Fruit fly (Drosophila melanogaster) Kc167 (cell line): ENCODE measurements around the gene CG17726.

Experiments used
- Myc ChIP-seq: fragments of >200 bp; optimal IDR thresholded peaks from 2 replicates; lab custom pipeline; 2017; ENCODE audit warnings: missing external identifiers
- Sin3A ChIP-seq: fragments of >200 bp; optimal IDR thresholded peaks from 2 replicates; lab custom pipeline; 2018; ENCODE audit warnings: missing external identifiers
- h ChIP-seq: fragments of >200 bp; optimal IDR thresholded peaks from 3 replicates; lab custom pipeline; 2018; ENCODE audit warnings: missing external identifiers
- insv ChIP-seq: fragments of >200 bp; optimal IDR thresholded peaks from 3 replicates; lab custom pipeline; 2018; ENCODE audit warnings: missing external identifiers
- psq ChIP-seq: fragments of >200 bp; optimal IDR thresholded peaks from 2 replicates; lab custom pipeline; 2017; ENCODE audit warnings: missing external identifiers
- ttk ChIP-seq: sonication (Bioruptor generic); optimal IDR thresholded peaks from 2 replicates; lab custom pipeline; 2017; ENCODE audit warnings: missing external identifiers

DNA sequence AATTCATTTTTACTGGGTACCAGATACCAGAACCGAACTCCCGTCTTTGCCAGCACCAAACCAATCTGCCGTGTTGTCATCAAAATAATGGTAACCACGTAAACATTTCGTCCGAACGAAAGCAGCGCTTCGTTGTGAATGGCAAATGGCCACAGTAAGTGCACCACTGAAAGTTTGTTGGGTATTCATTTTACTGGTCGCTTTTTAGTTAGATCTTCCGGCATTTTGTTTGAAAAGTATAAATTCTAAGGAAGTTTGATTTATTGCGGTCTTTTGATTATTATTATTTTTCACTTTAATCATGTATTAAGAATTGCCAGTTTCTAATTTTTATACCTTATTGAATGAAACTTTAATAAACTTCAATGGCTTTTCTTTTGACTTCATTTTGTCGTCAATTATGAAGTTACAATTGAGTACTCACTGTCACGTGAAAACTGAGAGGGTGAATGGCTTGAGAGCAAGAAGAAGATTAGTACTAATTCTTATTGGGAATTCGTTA lies 12.1 kb upstream of the CG17726 start, which contains the start of gene ZnT86D:
- TF ChIP-seq Sin3A (lab: Kevin White, UChicago): no peak
- no peak for TF ChIP-seq h (lab: Kevin White, UChicago)
- no peak for TF ChIP-seq psq (lab: Kevin White, UChicago)
- no peak for TF ChIP-seq insv (lab: Kevin White, UChicago)
- no peak for TF ChIP-seq ttk
- TF ChIP-seq Myc: no peak
